Worm (Caenorhabditis elegans): ENCODE measurements around the gene C18E9.9.

DNA sequence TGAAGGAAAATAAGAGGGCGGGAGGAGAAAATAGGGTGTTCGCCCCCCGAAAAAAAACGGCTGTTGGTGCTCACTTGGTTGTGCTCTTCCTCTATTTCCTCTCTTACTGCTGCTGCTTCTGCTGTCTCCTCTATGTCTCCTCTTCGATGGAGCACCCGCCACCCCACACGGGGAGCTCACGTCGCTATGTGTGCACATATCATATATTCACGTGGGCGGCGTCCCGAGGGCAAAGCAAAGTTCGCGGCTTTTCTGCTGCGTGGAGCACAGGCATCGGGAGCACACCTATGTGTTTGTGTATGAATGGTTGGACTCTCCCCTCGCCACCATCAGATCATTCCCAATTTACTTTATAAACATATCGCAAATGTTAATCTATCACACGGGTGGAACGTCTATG is 24.0 kb upstream of the C18E9.9 start:
- peak in 1 of 2 experiments; percentile 24 for TF ChIP-seq lsy-2 (tag; optimal IDR thresholded peaks at IDR 0.05)
- no peak for TF ChIP-seq blmp-1 (tag; optimal IDR thresholded peaks at IDR 0.05; ENCODE audit: insufficient read depth)
- TF ChIP-seq lin-13 (GFP tag; optimal IDR thresholded peaks at IDR 0.05) = no peak
- TF ChIP-seq ceh-16 (tag; optimal IDR thresholded peaks at IDR 0.05) = no peak
- no peak for TF ChIP-seq zag-1 (tag; optimal IDR thresholded peaks at IDR 0.05)
- no peak for TF ChIP-seq lin-39 (tag; optimal IDR thresholded peaks at IDR 0.05)
- peak in 1 of 2 experiments; percentile 22 for TF ChIP-seq mdl-1 (tag; optimal IDR thresholded peaks at IDR 0.05)
- no peak for TF ChIP-seq ZK546.5 (tag; optimal IDR thresholded peaks at IDR 0.05)
- no peak for TF ChIP-seq ceh-82 (tag; optimal IDR thresholded peaks at IDR 0.05)
- TF ChIP-seq unc-39 (tag; optimal IDR thresholded peaks at IDR 0.05) = no peak
- no peak for TF ChIP-seq nhr-25 (tag; optimal IDR thresholded peaks at IDR 0.05)
- no peak for TF ChIP-seq elt-1 (tag; optimal IDR thresholded peaks at IDR 0.05)

Data from whole organism, L2 larva.